Fruit fly (Drosophila melanogaster): ENCODE results near the gene PolrMT.

The PolrMT gene

DNA sequence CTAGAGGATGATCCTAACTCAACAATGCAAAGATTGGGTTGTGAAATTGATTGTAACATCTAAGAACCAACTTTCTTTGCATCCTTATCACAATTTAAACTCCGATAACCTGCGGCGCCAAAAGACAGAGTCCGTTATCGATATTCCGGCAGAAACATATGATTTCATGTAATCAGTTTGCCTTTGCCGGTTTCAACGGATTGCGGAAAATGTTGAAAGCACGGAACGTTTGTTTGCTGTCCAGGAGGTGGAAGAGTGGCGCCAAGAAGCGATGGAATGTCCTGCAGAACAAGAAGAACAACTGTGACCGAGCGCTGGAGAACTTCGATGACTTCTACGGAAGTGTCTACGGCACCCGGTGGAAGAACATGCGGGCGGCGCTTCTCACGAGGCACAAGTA is 39.5 kb upstream of the PolrMT start (continued):
- TF ChIP-seq CG34224 (GFP tag; IDR thresholded peaks at IDR 0.05; ENCODE audit: partially characterized antibody) (peak; percentile 72), unc-4 (GFP tag; IDR thresholded peaks at IDR 0.05; ENCODE audit: partially characterized antibody) (peak; percentile 64), Oaz (GFP tag; IDR thresholded peaks at IDR 0.05) (no peak), pfk (GFP tag; optimal IDR thresholded peaks at IDR 0.05) (no peak), bigmax (GFP tag; optimal IDR thresholded peaks at IDR 0.05) (no peak), CG3281 (GFP tag; optimal IDR thresholded peaks at IDR 0.05) (no peak), HHEX (GFP tag; optimal IDR thresholded peaks at IDR 0.05) (no peak), CG14014 (GFP tag; IDR thresholded peaks at IDR 0.05) (no peak), CG3847 (GFP tag; IDR thresholded peaks at IDR 0.05) (no peak), CG12155 (GFP tag; optimal IDR thresholded peaks at IDR 0.05) (no peak), Jarid2 (GFP tag; optimal IDR thresholded peaks at IDR 0.05) (no peak), kah (GFP tag; optimal IDR thresholded peaks at IDR 0.05) (no peak), CG1647 (GFP tag; optimal IDR thresholded peaks at IDR 0.05) (no peak), scrt (GFP tag; optimal IDR thresholded peaks at IDR 0.05) (no peak), cwo (GFP tag; optimal IDR thresholded peaks at IDR 0.05) (no peak), CG12236 (GFP tag; optimal IDR thresholded peaks at IDR 0.05) (no peak), ATbp (GFP tag; optimal IDR thresholded peaks at IDR 0.05) (no peak), Chrac-16 (GFP tag; optimal IDR thresholded peaks at IDR 0.05) (no peak), CG3838 (GFP tag; optimal IDR thresholded peaks at IDR 0.05) (no peak), hbn (GFP tag; IDR thresholded peaks at IDR 0.05; ENCODE audit: partially characterized antibody) (peak; percentile 53; the same call in 1 of the 2 replicates)

DNA sequence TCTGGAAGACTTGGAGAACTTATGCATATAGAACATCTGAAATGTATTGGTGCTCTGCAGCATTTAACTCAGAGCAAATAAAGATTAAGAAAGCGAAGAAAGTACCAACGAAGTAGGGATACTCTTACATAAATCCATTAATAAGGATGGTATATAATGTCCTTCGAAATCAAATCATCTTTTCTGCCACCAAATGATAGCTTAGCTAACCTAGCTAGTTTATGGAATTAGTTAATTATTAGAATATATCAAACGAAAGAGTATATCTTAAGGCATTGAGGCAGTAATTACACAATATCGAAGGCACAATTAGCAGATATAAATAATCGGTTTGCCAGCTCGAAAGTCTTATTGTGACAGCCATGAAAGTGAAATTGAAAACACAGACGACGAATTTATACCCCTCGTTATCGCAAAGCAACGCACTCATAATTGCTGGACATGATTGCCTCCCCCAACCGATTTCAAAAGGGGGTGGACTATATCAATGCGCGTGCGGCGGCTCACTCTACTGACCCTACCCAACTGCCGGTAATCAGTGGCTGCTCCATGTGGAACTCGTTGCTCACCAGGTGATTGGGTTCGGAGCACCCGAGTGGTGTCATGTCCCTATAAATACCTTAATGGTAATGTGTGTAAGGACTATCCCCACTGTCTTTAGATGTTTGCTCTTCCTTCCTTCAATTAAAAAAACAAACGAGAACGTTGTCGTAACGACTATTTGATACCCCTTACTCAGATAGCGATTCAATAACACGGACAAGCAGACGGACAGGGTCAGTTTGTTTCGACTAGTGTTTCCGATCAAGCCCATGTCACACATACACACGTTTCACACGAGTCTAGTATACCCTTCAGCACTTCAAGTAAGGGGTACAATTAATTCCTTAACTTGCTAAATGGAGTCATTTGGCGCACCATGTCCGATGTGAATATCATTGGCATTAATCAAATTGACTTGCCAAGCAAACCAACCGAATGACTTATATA is 36.5 kb upstream of the PolrMT start:
- TF ChIP-seq CG10209 (GFP tag; optimal IDR thresholded peaks at IDR 0.05) (peak; percentile 28), Sox100B (GFP tag; optimal IDR thresholded peaks at IDR 0.05) (no peak), CG13424 (tag; optimal IDR thresholded peaks at IDR 0.05) (peak; percentile 62), gt (GFP tag; IDR thresholded peaks at IDR 0.05) (0 out of 2 replicates have a peak, but pooled peaks have one; percentile 9), vvl (GFP tag; IDR thresholded peaks at IDR 0.05) (peak; percentile 79), CG32532 (GFP tag; IDR thresholded peaks at IDR 0.05) (0 out of 2 replicates have a peak, but pooled peaks have one; percentile 18), croc (GFP tag; conservative IDR thresholded peaks at IDR 0.05) (peak; percentile 21; the same call in 2 of the 3 replicates), Max (GFP tag; optimal IDR thresholded peaks at IDR 0.05) (peak; percentile 15), gce (GFP tag; IDR thresholded peaks at IDR 0.05) (no peak), dm (GFP tag; optimal IDR thresholded peaks at IDR 0.05) (no peak), Spps (tag; optimal IDR thresholded peaks at IDR 0.05) (no peak), CG34422 (GFP tag; IDR thresholded peaks at IDR 0.05) (no peak), cato (GFP tag; optimal IDR thresholded peaks at IDR 0.05; ENCODE audit: borderline replicate concordance) (no peak), CG7372 (GFP tag; IDR thresholded peaks at IDR 0.05) (no peak), CG33213 (GFP tag; optimal IDR thresholded peaks at IDR 0.05) (no peak), Ravus (GFP tag; IDR thresholded peaks at IDR 0.05) (no peak), Mes4 (GFP tag; optimal IDR thresholded peaks at IDR 0.05) (peak; percentile 21), NC2β (GFP tag; optimal IDR thresholded peaks at IDR 0.05) (peak; percentile 8), Rfx (GFP tag; IDR thresholded peaks at IDR 0.05) (peak; percentile 23; the same call in 1 of the 2 replicates), Sox102F (GFP tag; optimal IDR thresholded peaks at IDR 0.05) (peak; percentile 79), ap (GFP tag; IDR thresholded peaks at IDR 0.05) (0 out of 2 replicates have a peak, but pooled peaks have one; percentile 8), CG1024 (GFP tag; IDR thresholded peaks at IDR 0.05) (0 out of 2 replicates have a peak, but pooled peaks have one; percentile 5), dmrt11E (tag; optimal IDR thresholded peaks at IDR 0.05) (peak; percentile 47), CG4360 (GFP tag; IDR thresholded peaks at IDR 0.05) (no peak), Usf (GFP tag; optimal IDR thresholded peaks at IDR 0.05) (no peak), CG2875 (GFP tag; optimal IDR thresholded peaks at IDR 0.05) (peak; percentile 25), insv (GFP tag; optimal IDR thresholded peaks at IDR 0.05) (no peak), CG12155 (GFP tag; optimal IDR thresholded peaks at IDR 0.05) (peak; percentile 39), phol (tag; optimal IDR thresholded peaks at IDR 0.05) (peak; percentile 72)
